Worm (Caenorhabditis elegans) whole organism, L3 larva: ENCODE data around the gene gegf-1.

Source experiments
- ZK546.5 ChIP-seq: sonication (generic microtip); optimal IDR thresholded peaks from 2 replicates; lab custom pipeline; 2017; ENCODE audit warnings: missing biosample characterization, missing genetic modification characterization
- ama-1 ChIP-seq: fragments of 150-350 bp; optimal IDR thresholded peaks from 2 replicates; lab custom pipeline; 2018
- daf-12 ChIP-seq: fragments of 150-350 bp; optimal IDR thresholded peaks from 2 replicates; lab custom pipeline; 2014; ENCODE audit warnings: missing biosample characterization, missing genetic modification reagents, missing genetic modification characterization
- egl-5 ChIP-seq: fragments of 150-350 bp; optimal IDR thresholded peaks from 2 replicates; lab custom pipeline; 2017; ENCODE audit warnings: missing biosample characterization, missing genetic modification reagents, missing genetic modification characterization, inconsistent platforms
- mdl-1 ChIP-seq: fragments of 150-350 bp; optimal IDR thresholded peaks from 2 replicates; lab custom pipeline; 2014; ENCODE audit warnings: missing biosample characterization, missing genetic modification characterization
- nfya-1 ChIP-seq: sonication (generic microtip); optimal IDR thresholded peaks from 2 replicates; lab custom pipeline; 2017; ENCODE audit warnings: missing genetic modification characterization, mild to moderate bottlenecking, missing compliant biosample characterization, antibody characterized with exemption, moderate library complexity; ENCODE audit not compliant: insufficient read depth
- nhr-77 ChIP-seq: fragments of 150-350 bp; optimal IDR thresholded peaks from 2 replicates; lab custom pipeline; 2014; ENCODE audit warnings: missing biosample characterization, missing genetic modification characterization
- pha-4 ChIP-seq: fragments of 150-350 bp; optimal IDR thresholded peaks from 2 replicates; lab custom pipeline; 2014; ENCODE audit warnings: missing biosample characterization, missing genetic modification reagents, missing genetic modification characterization
- snpc-4 ChIP-seq: fragments of 150-350 bp; optimal IDR thresholded peaks from 2 replicates; lab custom pipeline; 2014; ENCODE audit warnings: missing biosample characterization, missing genetic modification characterization
- tbx-2 ChIP-seq: sonication (generic microtip); optimal IDR thresholded peaks from 2 replicates; lab custom pipeline; 2016; ENCODE audit warnings: mild to moderate bottlenecking, missing genetic modification characterization, missing compliant biosample characterization
- zag-1 ChIP-seq: fragments of 150-350 bp; optimal IDR thresholded peaks from 2 replicates; lab custom pipeline; 2014; ENCODE audit warnings: missing biosample characterization, missing genetic modification characterization
- ztf-11 ChIP-seq: fragments of 150-350 bp; optimal IDR thresholded peaks from 2 replicates; lab custom pipeline; 2014; ENCODE audit warnings: missing biosample characterization, missing genetic modification characterization

DNA sequence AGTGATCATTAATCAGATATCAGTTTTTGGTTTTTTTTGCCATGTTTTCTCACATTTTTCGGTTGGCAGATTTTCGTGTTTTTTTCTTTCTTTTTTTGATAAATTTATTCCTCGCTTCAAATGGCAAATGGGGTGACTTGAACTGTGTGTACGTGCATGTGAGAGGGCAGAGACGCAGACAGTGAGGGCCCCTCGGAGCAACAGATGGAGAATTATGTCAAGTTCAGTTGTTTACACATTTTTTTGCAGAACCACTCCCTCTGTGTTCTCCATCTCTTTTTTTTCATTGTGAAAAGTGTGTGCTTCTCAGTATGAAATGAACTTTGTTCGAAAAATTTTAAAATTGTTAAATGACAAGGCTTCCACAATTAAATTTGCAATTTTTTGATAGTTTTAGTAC is 27.6 kb downstream of the gegf-1 start:
- TF ChIP-seq tbx-2 (no peak), ama-1 (lab: Kevin White, UChicago) (no peak), snpc-4 (tag; lab: Kevin White, UChicago) (no peak), ZK546.5 (tag; lab: Kevin White, UChicago) (no peak), nhr-77 (tag; lab: Kevin White, UChicago) (no peak), zag-1 (tag; lab: Kevin White, UChicago) (no peak), egl-5 (no peak), mdl-1 (tag; lab: Kevin White, UChicago) (no peak), pha-4 (peak; percentile 72), ztf-11 (tag; lab: Kevin White, UChicago) (no peak), nfya-1 (tag; lab: Kevin White, UChicago) (peak; percentile 33), daf-12 (no peak)
